Worm (Caenorhabditis elegans) whole organism, young adult: Measurements from ENCODE around the gene T14A8.2.

Experiments used
- C06A6.2 ChIP-seq: fragments of 200-800 bp; sonication (Bioruptor generic); conservative IDR thresholded peaks from 2 replicates; pipeline ENCODE4 v1.3.6; 2022; ENCODE audit warnings: missing genetic modification characterization, missing compliant biosample characterization
- F22D6.2 ChIP-seq: sonication (generic microtip); optimal IDR thresholded peaks from 2 replicates; lab custom pipeline; 2016; ENCODE audit warnings: mild to moderate bottlenecking, missing genetic modification characterization, missing compliant biosample characterization
- F33H1.4 ChIP-seq: fragments of 200-800 bp; sonication (Bioruptor generic); IDR thresholded peaks from 2 replicates; pipeline ENCODE4 v1.3.6; 2022; ENCODE audit warnings: missing genetic modification reagents, missing genetic modification characterization, missing compliant biosample characterization
- F37B4.10 ChIP-seq: fragments of 200-800 bp; sonication (Bioruptor generic); IDR thresholded peaks from 2 replicates; pipeline ENCODE4 v1.3.6; 2022; ENCODE audit warnings: missing genetic modification characterization, missing compliant biosample characterization
- F39B2.1 ChIP-seq: fragments of 200-800 bp; sonication (Bioruptor generic); IDR thresholded peaks from 2 replicates; pipeline ENCODE4 v1.3.6; 2022; ENCODE audit warnings: missing genetic modification reagents, missing genetic modification characterization, missing compliant biosample characterization
- F55B11.4 ChIP-seq: sonication (generic microtip); optimal IDR thresholded peaks from 2 replicates; lab custom pipeline; 2016; ENCODE audit warnings: missing compliant biosample characterization, missing genetic modification characterization, borderline replicate concordance; ENCODE audit not compliant: insufficient read depth
- F57C9.4 ChIP-seq: sonication (generic microtip); optimal IDR thresholded peaks from 2 replicates; lab custom pipeline; 2017; ENCODE audit warnings: mild to moderate bottlenecking, missing genetic modification characterization, missing compliant biosample characterization
- Y79H2A.3 ChIP-seq: fragments of 200-800 bp; sonication (Bioruptor generic); conservative IDR thresholded peaks from 2 replicates; pipeline ENCODE4 v1.3.6; 2022; ENCODE audit warnings: missing genetic modification reagents, missing genetic modification characterization, missing compliant biosample characterization
- attf-3 ChIP-seq: fragments of 200-800 bp; sonication (Bioruptor generic); conservative IDR thresholded peaks from 2 replicates; pipeline ENCODE4 v1.3.6; 2022; ENCODE audit warnings: missing genetic modification reagents, missing genetic modification characterization, missing compliant biosample characterization
- attf-5 ChIP-seq: fragments of 200-800 bp; sonication (Bioruptor generic); optimal IDR thresholded peaks from 2 replicates; lab custom pipeline; 2018; ENCODE audit warnings: mild to moderate bottlenecking, missing genetic modification characterization, missing compliant biosample characterization
- bed-1 ChIP-seq: fragments of 200-800 bp; sonication (Bioruptor generic); IDR thresholded peaks from 2 replicates; pipeline ENCODE4 v1.3.6; 2022; ENCODE audit warnings: missing genetic modification reagents, missing genetic modification characterization, missing compliant biosample characterization
- bed-2 ChIP-seq: fragments of 200-800 bp; sonication (Bioruptor generic); IDR thresholded peaks from 2 replicates; pipeline ENCODE4 v1.3.6; 2022; ENCODE audit warnings: missing genetic modification reagents, missing genetic modification characterization, missing compliant biosample characterization
- cebp-1 ChIP-seq, 2 experiments: fragments of 200-800 bp in 1 of 2; sonication (Bioruptor generic) in 1 of 2; sonication (generic microtip) in 1 of 2; IDR thresholded peaks in 1 of 2; optimal IDR thresholded peaks in 1 of 2; 2 replicates each; pipeline versions ENCODE4 v1.3.6 to Lab custom; 2017 to 2022; ENCODE audit warnings: missing compliant biosample characterization in 2 of 2, missing genetic modification characterization in 2 of 2, mild to moderate bottlenecking in 1 of 2, missing genetic modification reagents in 1 of 2, moderate library complexity in 1 of 2
- cebp-2 ChIP-seq: fragments of 200-800 bp; sonication (Bioruptor generic); IDR thresholded peaks from 2 replicates; pipeline ENCODE4 v1.3.6; 2022; ENCODE audit warnings: missing genetic modification characterization, missing compliant biosample characterization
- ceh-100 ChIP-seq: fragments of 200-800 bp; sonication (Bioruptor generic); IDR thresholded peaks from 2 replicates; pipeline ENCODE4 v1.3.6; 2022; ENCODE audit warnings: missing genetic modification reagents, missing genetic modification characterization, missing compliant biosample characterization
- ceh-40 ChIP-seq: fragments of 200-800 bp; sonication (Bioruptor generic); IDR thresholded peaks from 2 replicates; pipeline ENCODE4 v1.3.6; 2022; ENCODE audit warnings: missing genetic modification characterization, missing compliant biosample characterization
- ceh-79 ChIP-seq: sonication (generic microtip); optimal IDR thresholded peaks from 2 replicates; lab custom pipeline; 2017; ENCODE audit warnings: mild to moderate bottlenecking, missing genetic modification characterization, missing compliant biosample characterization
- dox-1 ChIP-seq: fragments of 200-800 bp; sonication (Bioruptor generic); IDR thresholded peaks from 2 replicates; pipeline ENCODE4 v1.3.6; 2022; ENCODE audit warnings: missing genetic modification reagents, missing genetic modification characterization, missing compliant biosample characterization
- egl-18 ChIP-seq: fragments of 200-800 bp; sonication (Bioruptor generic); IDR thresholded peaks from 2 replicates; pipeline ENCODE4 v1.3.6; 2022; ENCODE audit warnings: missing genetic modification reagents, missing genetic modification characterization, missing compliant biosample characterization
- egl-44 ChIP-seq: fragments of 200-800 bp; sonication (Bioruptor generic); IDR thresholded peaks from 2 replicates; pipeline ENCODE4 v1.3.6; 2022; ENCODE audit warnings: missing genetic modification reagents, missing genetic modification characterization, missing compliant biosample characterization
- ekl-4 ChIP-seq: fragments of 200-800 bp; sonication (Bioruptor generic); IDR thresholded peaks from 2 replicates; pipeline ENCODE4 v1.3.6; 2022; ENCODE audit warnings: missing genetic modification reagents, missing genetic modification characterization, missing compliant biosample characterization
- ets-4 ChIP-seq: fragments of 200-800 bp; sonication (Bioruptor generic); optimal IDR thresholded peaks from 2 replicates; lab custom pipeline; 2018; ENCODE audit warnings: mild to moderate bottlenecking, missing genetic modification characterization, missing compliant biosample characterization
- hmg-20 ChIP-seq: fragments of 200-800 bp; sonication (Bioruptor generic); IDR thresholded peaks from 2 replicates; pipeline ENCODE4 v1.3.6; 2022; ENCODE audit warnings: missing genetic modification reagents, missing genetic modification characterization, missing compliant biosample characterization
- hrde-1 ChIP-seq: sonication (generic microtip); optimal IDR thresholded peaks from 2 replicates; lab custom pipeline; 2016; ENCODE audit warnings: missing genetic modification characterization, mild to moderate bottlenecking, missing compliant biosample characterization, moderate library complexity, missing genotype, missing genetic modification reagents, borderline replicate concordance
- hsf-1 ChIP-seq: fragments of 200-800 bp; sonication (Bioruptor generic); IDR thresholded peaks from 2 replicates; pipeline ENCODE4 v1.3.6; 2022; ENCODE audit warnings: missing genetic modification reagents, missing genetic modification characterization, missing compliant biosample characterization
- lin-54 ChIP-seq: fragments of 200-800 bp; sonication (Bioruptor generic); optimal IDR thresholded peaks from 2 replicates; lab custom pipeline; 2018; ENCODE audit warnings: mild to moderate bottlenecking, missing genetic modification characterization, missing compliant biosample characterization
- lsl-1 ChIP-seq: fragments of 200-800 bp; sonication (Bioruptor generic); optimal IDR thresholded peaks from 2 replicates; lab custom pipeline; 2018; ENCODE audit warnings: mild to moderate bottlenecking, missing genetic modification characterization, moderate library complexity, missing compliant biosample characterization
- madf-10 ChIP-seq: sonication (generic microtip); optimal IDR thresholded peaks from 2 replicates; lab custom pipeline; 2016; ENCODE audit warnings: mild to moderate bottlenecking, missing genetic modification characterization, missing compliant biosample characterization
- madf-3 ChIP-seq: fragments of 200-800 bp; sonication (Bioruptor generic); IDR thresholded peaks from 2 replicates; pipeline ENCODE4 v1.3.6; 2022; ENCODE audit warnings: missing genetic modification reagents, missing genetic modification characterization, missing compliant biosample characterization
- madf-8 ChIP-seq: fragments of 200-800 bp; sonication (Bioruptor generic); conservative IDR thresholded peaks from 2 replicates; pipeline ENCODE4 v1.3.6; 2022; ENCODE audit warnings: missing genetic modification reagents, missing genetic modification characterization, missing compliant biosample characterization
- nfya-2 ChIP-seq: fragments of 200-800 bp; sonication (Bioruptor generic); IDR thresholded peaks from 2 replicates; pipeline ENCODE4 v1.3.6; 2022; ENCODE audit warnings: missing genetic modification reagents, missing genetic modification characterization, missing compliant biosample characterization
- nhr-80 ChIP-seq: sonication (generic microtip); optimal IDR thresholded peaks from 2 replicates; lab custom pipeline; 2016; ENCODE audit warnings: missing genetic modification characterization, missing compliant biosample characterization
- nhr-90 ChIP-seq: sonication (generic microtip); optimal IDR thresholded peaks from 2 replicates; lab custom pipeline; 2016; ENCODE audit warnings: missing genotype, mild to moderate bottlenecking, missing genetic modification characterization, missing compliant biosample characterization
- pbrm-1 ChIP-seq: fragments of 200-800 bp; sonication (Bioruptor generic); IDR thresholded peaks from 2 replicates; pipeline ENCODE4 v1.3.6; 2022; ENCODE audit warnings: missing genetic modification reagents, missing genetic modification characterization, missing compliant biosample characterization
- pha-4 ChIP-seq: fragments of 150-350 bp; sonication (generic microtip); optimal IDR thresholded peaks from 2 replicates; lab custom pipeline; 2014; ENCODE audit warnings: missing biosample characterization, missing genetic modification reagents, missing genetic modification characterization
- rcor-1 ChIP-seq: fragments of 200-800 bp; sonication (Bioruptor generic); IDR thresholded peaks from 2 replicates; pipeline ENCODE4 v1.3.6; 2022; ENCODE audit warnings: missing genetic modification reagents, missing genetic modification characterization, missing compliant biosample characterization
- rec-8 ChIP-seq, 2 experiments: sonication (generic microtip); optimal IDR thresholded peaks; 2 replicates each; lab custom pipeline; 2016; ENCODE audit warnings: mild to moderate bottlenecking in 2 of 2, missing genetic modification characterization in 2 of 2, missing genetic modification reagents in 2 of 2, missing genotype in 2 of 2, missing biosample characterization in 1 of 2, missing compliant biosample characterization in 1 of 2, moderate library complexity in 1 of 2
- repo-1 ChIP-seq: sonication (generic microtip); optimal IDR thresholded peaks from 2 replicates; lab custom pipeline; 2017; ENCODE audit warnings: mild to moderate bottlenecking, missing genetic modification characterization, missing compliant biosample characterization
- sdz-38 ChIP-seq: sonication (generic microtip); optimal IDR thresholded peaks from 2 replicates; lab custom pipeline; 2016; ENCODE audit warnings: missing genotype, missing genetic modification characterization, missing compliant biosample characterization
- snpc-3.4 ChIP-seq: sonication (generic microtip); optimal IDR thresholded peaks from 2 replicates; lab custom pipeline; 2017; ENCODE audit warnings: missing genetic modification characterization, mild to moderate bottlenecking, missing compliant biosample characterization, antibody characterized with exemption, moderate library complexity, missing genotype, missing genetic modification reagents
- somi-1 ChIP-seq: fragments of 200-800 bp; sonication (Bioruptor generic); optimal IDR thresholded peaks from 2 replicates; lab custom pipeline; 2018; ENCODE audit warnings: mild to moderate bottlenecking, missing genetic modification characterization, missing compliant biosample characterization
- tbx-9 ChIP-seq: sonication (generic microtip); optimal IDR thresholded peaks from 2 replicates; lab custom pipeline; 2016; ENCODE audit warnings: borderline replicate concordance, missing genetic modification characterization, inconsistent platforms, missing compliant biosample characterization
- unc-130 ChIP-seq: sonication (generic microtip); optimal IDR thresholded peaks from 2 replicates; lab custom pipeline; 2016; ENCODE audit warnings: missing genetic modification reagents, missing genetic modification characterization, missing compliant biosample characterization
- ztf-25 ChIP-seq: fragments of 200-800 bp; sonication (Bioruptor generic); IDR thresholded peaks from 2 replicates; pipeline ENCODE4 v1.3.6; 2022; ENCODE audit warnings: missing genetic modification reagents, missing genetic modification characterization, missing compliant biosample characterization
- ztf-26 ChIP-seq: sonication (generic microtip); optimal IDR thresholded peaks from 2 replicates; lab custom pipeline; 2017; ENCODE audit warnings: missing genetic modification characterization, missing compliant biosample characterization
- ztf-28 ChIP-seq: fragments of 200-800 bp; sonication (Bioruptor generic); IDR thresholded peaks from 2 replicates; pipeline ENCODE4 v1.3.6; 2022; ENCODE audit warnings: missing genetic modification reagents, missing genetic modification characterization, missing compliant biosample characterization
- ztf-3 ChIP-seq: fragments of 200-800 bp; sonication (Bioruptor generic); optimal IDR thresholded peaks from 2 replicates; lab custom pipeline; 2018; ENCODE audit warnings: mild to moderate bottlenecking, missing genetic modification characterization, missing compliant biosample characterization

T14A8.2 gene

DNA sequence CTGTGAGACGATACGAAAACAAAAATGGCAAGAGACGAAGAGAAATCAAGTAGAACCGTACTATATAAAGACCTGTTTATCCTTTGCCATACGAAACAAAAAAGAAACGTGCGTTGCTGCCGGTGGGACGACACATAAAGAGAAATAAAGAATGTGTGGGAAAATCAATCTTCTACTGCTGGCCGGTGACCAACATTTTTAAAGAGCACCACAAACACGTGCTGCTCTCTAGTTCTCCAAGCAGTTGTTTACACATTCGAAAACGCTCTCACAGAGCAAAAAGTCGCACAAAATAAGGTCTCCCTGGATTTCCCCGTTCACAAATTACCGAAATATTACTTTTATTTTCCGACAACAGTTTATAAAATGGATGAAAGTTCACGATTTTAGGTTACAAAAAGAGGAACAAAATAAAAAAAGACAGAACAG, 32.9 kb downstream of the T14A8.2 start, which contains the start of gene imp-3 (continued):
- TF ChIP-seq F55B11.4, result no peak
- TF ChIP-seq attf-3, result 0 out of 2 replicates have a peak, but pooled peaks have one; percentile 27
- peak; percentile 61; the same call in 1 of the 2 replicates for TF ChIP-seq F39B2.1 (GFP tag; lab: Robert Waterston, UW)
- peak; percentile 76 for TF ChIP-seq ceh-40 (GFP tag; lab: Robert Waterston, UW)
- peak; percentile 64 for TF ChIP-seq tbx-9 (tag; lab: Kevin White, UChicago)
- TF ChIP-seq ztf-25 (GFP tag; lab: Robert Waterston, UW), result 0 out of 2 replicates have a peak, but pooled peaks have one; percentile 66
- TF ChIP-seq dox-1 (GFP tag; lab: Robert Waterston, UW), result peak; percentile 68; the same call in 1 of the 2 replicates
- no peak for TF ChIP-seq ztf-26 (tag; lab: Kevin White, UChicago)
- no peak for TF ChIP-seq bed-1 (GFP tag; lab: Robert Waterston, UW)
- peak; percentile 53 for TF ChIP-seq F57C9.4
- peak; percentile 60 for TF ChIP-seq ceh-100
- TF ChIP-seq madf-3 (GFP tag; lab: Robert Waterston, UW), result 0 out of 2 replicates have a peak, but pooled peaks have one; percentile 40
- TF ChIP-seq bed-2 (GFP tag; lab: Robert Waterston, UW), result no peak
- TF ChIP-seq pbrm-1 (GFP tag; lab: Robert Waterston, UW), result peak; percentile 62
- TF ChIP-seq repo-1 (tag; lab: Kevin White, UChicago), result peak; percentile 56
- 0 out of 2 replicates have a peak, but pooled peaks have one; percentile 10 for TF ChIP-seq madf-8 (GFP tag; lab: Robert Waterston, UW)
- TF ChIP-seq nfya-2, result no peak
- peak; percentile 70 for TF ChIP-seq hrde-1 (tag; lab: Kevin White, UChicago)
- TF ChIP-seq nhr-80 (tag; lab: Kevin White, UChicago), result peak; percentile 22
- TF ChIP-seq pha-4, result peak; percentile 71
- TF ChIP-seq ekl-4 (GFP tag; lab: Robert Waterston, UW), result peak; percentile 83
- peak; percentile 75 for TF ChIP-seq hsf-1
- peak; percentile 11 for TF ChIP-seq unc-130 (GFP tag; lab: Kevin White, UChicago)
- TF ChIP-seq rcor-1 (GFP tag; lab: Robert Waterston, UW), result peak; percentile 46; the same call in 1 of the 2 replicates
- no peak for TF ChIP-seq F22D6.2
- 0 out of 2 replicates have a peak, but pooled peaks have one; percentile 48 for TF ChIP-seq egl-44 (GFP tag; lab: Robert Waterston, UW)
- TF ChIP-seq ztf-3, result no peak
- 0 out of 2 replicates have a peak, but pooled peaks have one; percentile 38 for TF ChIP-seq F33H1.4
- TF ChIP-seq C06A6.2 (GFP tag; lab: Robert Waterston, UW), result no peak
- TF ChIP-seq ceh-79 (tag; lab: Kevin White, UChicago), result peak; percentile 49
- no peak for TF ChIP-seq egl-18 (GFP tag; lab: Robert Waterston, UW)
- TF ChIP-seq Y79H2A.3 (GFP tag; lab: Robert Waterston, UW), result peak; percentile 81
- no peak for TF ChIP-seq ets-4 (GFP tag; lab: Kevin White, UChicago)
- peak; percentile 22 for TF ChIP-seq snpc-3.4 (tag; lab: Kevin White, UChicago)
- no peak for TF ChIP-seq cebp-2 (GFP tag; lab: Robert Waterston, UW)
- TF ChIP-seq F37B4.10 (GFP tag; lab: Robert Waterston, UW), result no peak
- no peak for TF ChIP-seq sdz-38
- no peak for TF ChIP-seq somi-1 (GFP tag; lab: Kevin White, UChicago)
- TF ChIP-seq hmg-20 (GFP tag; lab: Robert Waterston, UW), result 0 out of 2 replicates have a peak, but pooled peaks have one; percentile 46
- TF ChIP-seq cebp-1 (GFP tag; IDR thresholded peaks at IDR 0.05; lab: Robert Waterston, UW), result no peak
- TF ChIP-seq cebp-1 (tag; optimal IDR thresholded peaks at IDR 0.05; lab: Kevin White, UChicago), result peak; percentile 76
- peak; percentile 9 for TF ChIP-seq lsl-1
- TF ChIP-seq attf-5 (GFP tag; lab: Kevin White, UChicago), result peak; percentile 74
- 0 out of 2 replicates have a peak, but pooled peaks have one; percentile 35 for TF ChIP-seq ztf-28
- peak; percentile 43 for TF ChIP-seq lin-54
- TF ChIP-seq rec-8 (tag; optimal IDR thresholded peaks at IDR 0.05; lab: Kevin White, UChicago), result no peak
- no peak for TF ChIP-seq nhr-90 (tag; lab: Kevin White, UChicago)
- peak; percentile 45 for TF ChIP-seq madf-10
